Worm (Caenorhabditis elegans) whole organism, L1 larva: ENCODE measurements around the gene trpp-4.

Experiments
- C04F5.9 ChIP-seq: sonication (generic microtip); optimal IDR thresholded peaks from 2 replicates; lab custom pipeline; 2016; ENCODE audit warnings: missing genetic modification characterization, missing compliant biosample characterization
- C34B4.2 ChIP-seq: sonication (generic microtip); optimal IDR thresholded peaks from 2 replicates; lab custom pipeline; 2017; ENCODE audit warnings: mild to moderate bottlenecking, missing genetic modification characterization, missing compliant biosample characterization
- F16B12.6 ChIP-seq: fragments of 150-350 bp; optimal IDR thresholded peaks from 2 replicates; lab custom pipeline; 2014; ENCODE audit warnings: missing biosample characterization, missing genetic modification characterization
- blmp-1 ChIP-seq: fragments of 150-350 bp; optimal IDR thresholded peaks from 2 replicates; lab custom pipeline; 2014; ENCODE audit warnings: missing biosample characterization, missing genetic modification characterization
- ceh-63 ChIP-seq: fragments of 200-800 bp; sonication (Bioruptor generic); optimal IDR thresholded peaks from 2 replicates; lab custom pipeline; 2018; ENCODE audit warnings: mild to moderate bottlenecking, missing genetic modification characterization, missing compliant biosample characterization
- ceh-88 ChIP-seq: fragments of 200-800 bp; sonication (Bioruptor generic); IDR thresholded peaks from 2 replicates; pipeline ENCODE4 v1.3.6; 2022; ENCODE audit warnings: missing genetic modification characterization, missing compliant biosample characterization
- ceh-90 ChIP-seq: sonication (generic microtip); optimal IDR thresholded peaks from 2 replicates; lab custom pipeline; 2016; ENCODE audit warnings: missing genetic modification characterization, missing compliant biosample characterization
- elt-2 ChIP-seq: sonication (generic microtip); optimal IDR thresholded peaks from 2 replicates; lab custom pipeline; 2016; ENCODE audit warnings: missing genetic modification characterization, mild to moderate bottlenecking, inconsistent platforms, missing compliant biosample characterization, missing genetic modification reagents
- fkh-8 ChIP-seq: sonication (generic microtip); optimal IDR thresholded peaks from 2 replicates; lab custom pipeline; 2016; ENCODE audit warnings: mild to moderate bottlenecking, missing genetic modification characterization, missing compliant biosample characterization
- fos-1 ChIP-seq: fragments of 150-350 bp; optimal IDR thresholded peaks from 2 replicates; lab custom pipeline; 2014; ENCODE audit warnings: missing biosample characterization, missing genetic modification characterization
- irx-1 ChIP-seq: sonication (generic microtip); optimal IDR thresholded peaks from 2 replicates; lab custom pipeline; 2016; ENCODE audit warnings: missing genetic modification characterization, missing compliant biosample characterization
- isw-1 ChIP-seq: fragments of 200-800 bp; sonication (Bioruptor generic); IDR thresholded peaks from 2 replicates; pipeline ENCODE4 v1.3.6; 2022; ENCODE audit warnings: missing genetic modification characterization, missing compliant biosample characterization
- lin-14 ChIP-seq: fragments of 200-800 bp; sonication (Bioruptor generic); optimal IDR thresholded peaks from 2 replicates; lab custom pipeline; 2018; ENCODE audit warnings: mild to moderate bottlenecking, missing genetic modification characterization, moderate library complexity, missing compliant biosample characterization
- lin-35 ChIP-seq, 2 experiments: fragments of 150-350 bp; optimal IDR thresholded peaks; 2 replicates each; lab custom pipeline; 2014; ENCODE audit warnings: missing biosample characterization in 2 of 2, missing genetic modification characterization in 2 of 2, missing genetic modification reagents in 2 of 2
- lin-39 ChIP-seq: fragments of 150-350 bp; optimal IDR thresholded peaks from 2 replicates; lab custom pipeline; 2014; ENCODE audit warnings: missing biosample characterization, missing genetic modification reagents, missing genetic modification characterization
- mab-9 ChIP-seq: fragments of 200-800 bp; sonication (Bioruptor generic); IDR thresholded peaks from 2 replicates; pipeline ENCODE4 v1.3.6; 2022; ENCODE audit warnings: missing genetic modification reagents, missing genetic modification characterization, missing compliant biosample characterization
- mdl-1 ChIP-seq, 2 experiments: fragments of 150-350 bp; optimal IDR thresholded peaks; 2 replicates each; lab custom pipeline; 2014 to 2017; ENCODE audit warnings: missing biosample characterization in 2 of 2, missing genetic modification characterization in 2 of 2, inconsistent platforms in 1 of 2
- mep-1 ChIP-seq: fragments of 150-350 bp; optimal IDR thresholded peaks from 2 replicates; lab custom pipeline; 2014; ENCODE audit warnings: missing biosample characterization, missing genetic modification characterization
- nhr-11 ChIP-seq: fragments of 150-350 bp; optimal IDR thresholded peaks from 2 replicates; lab custom pipeline; 2014; ENCODE audit warnings: missing biosample characterization, missing genetic modification characterization
- nhr-19 ChIP-seq: fragments of 200-800 bp; sonication (Bioruptor generic); conservative IDR thresholded peaks from 2 replicates; pipeline ENCODE4 v1.3.6; 2022; ENCODE audit warnings: missing genetic modification characterization, missing compliant biosample characterization
- nhr-20 ChIP-seq: sonication (generic microtip); optimal IDR thresholded peaks from 2 replicates; lab custom pipeline; 2016; ENCODE audit warnings: mild to moderate bottlenecking, missing genetic modification characterization, missing compliant biosample characterization
- nhr-71 ChIP-seq: sonication (generic microtip); optimal IDR thresholded peaks from 2 replicates; lab custom pipeline; 2016; ENCODE audit warnings: mild to moderate bottlenecking, missing genetic modification characterization, moderate library complexity, missing compliant biosample characterization
- nhr-85 ChIP-seq: sonication (generic microtip); peaks from one replicate; lab custom pipeline; 2016; ENCODE audit warnings: missing genetic modification characterization, inconsistent platforms, missing compliant biosample characterization
- nhr-90 ChIP-seq: sonication (generic microtip); optimal IDR thresholded peaks from 2 replicates; lab custom pipeline; 2016; ENCODE audit warnings: mild to moderate bottlenecking, missing genetic modification characterization, missing compliant biosample characterization; ENCODE audit not compliant: poor library complexity
- pax-3 ChIP-seq: fragments of 200-800 bp; sonication (Bioruptor generic); optimal IDR thresholded peaks from 2 replicates; lab custom pipeline; 2018; ENCODE audit warnings: mild to moderate bottlenecking, missing genetic modification characterization, moderate library complexity, missing compliant biosample characterization
- snu-23 ChIP-seq: sonication (generic microtip); optimal IDR thresholded peaks from 2 replicates; lab custom pipeline; 2016; ENCODE audit warnings: missing genetic modification characterization, missing compliant biosample characterization
- vab-15 ChIP-seq: sonication (generic microtip); optimal IDR thresholded peaks from 2 replicates; lab custom pipeline; 2017; ENCODE audit warnings: missing genotype, mild to moderate bottlenecking, missing genetic modification characterization, missing compliant biosample characterization
- zip-4 ChIP-seq: fragments of 200-800 bp; sonication (Bioruptor generic); optimal IDR thresholded peaks from 2 replicates; lab custom pipeline; 2018; ENCODE audit warnings: mild to moderate bottlenecking, missing genetic modification characterization, moderate library complexity, missing compliant biosample characterization

Gene trpp-4

ce11 chrV:9443109-9443508 lies 43.0 kb downstream of the trpp-4 start:
- TF ChIP-seq mdl-1 (tag; optimal IDR thresholded peaks at IDR 0.05; lab: Kevin White, UChicago) (peak in 1 of 2 experiments; percentile 13), nhr-90 (tag; lab: Kevin White, UChicago) (peak; percentile 22), ceh-90 (no peak), elt-2 (tag; lab: Kevin White, UChicago) (peak; percentile 94), C04F5.9 (tag; lab: Kevin White, UChicago) (no peak), nhr-20 (tag; lab: Kevin White, UChicago) (peak; percentile 4), isw-1 (GFP tag; lab: Robert Waterston, UW) (no peak), fkh-8 (tag; lab: Kevin White, UChicago) (no peak), lin-35 (GFP tag; optimal IDR thresholded peaks at IDR 0.05; lab: Kevin White, UChicago) (peak in 1 of 2 experiments; percentile 63), nhr-71 (peak; percentile 20), nhr-19 (no peak)

ce11 chrV:9443748-9444147 lies 43.6 kb downstream of the trpp-4 start, which contains the start of gene wdr-62:
Gene wdr-62 (plus strand): TSS chrV:9444048.
- TF ChIP-seq lin-35 (GFP tag; optimal IDR thresholded peaks at IDR 0.05; lab: Kevin White, UChicago): no peak
- TF ChIP-seq blmp-1 (tag; lab: Kevin White, UChicago): peak; percentile 76
- peak; percentile 33 for TF ChIP-seq lin-14
- peak; percentile 40 for TF ChIP-seq nhr-85
- TF ChIP-seq fkh-8 (tag; lab: Kevin White, UChicago): no peak
- no peak for TF ChIP-seq F16B12.6
- TF ChIP-seq, all 84 proteins: peak for 3

ce11 chrV:9444618-9445017 lies 44.5 kb downstream of the trpp-4 start:
- no peak for TF ChIP-seq mdl-1 (tag; optimal IDR thresholded peaks at IDR 0.05; lab: Kevin White, UChicago)
- no peak for TF ChIP-seq irx-1 (tag; lab: Kevin White, UChicago)
- no peak for TF ChIP-seq C04F5.9 (tag; lab: Kevin White, UChicago)
- TF ChIP-seq mab-9: no peak
- TF ChIP-seq lin-39 (tag; lab: Kevin White, UChicago): no peak
- TF ChIP-seq nhr-85: peak; percentile 80
- TF ChIP-seq mep-1: no peak
- peak; percentile 59 for TF ChIP-seq blmp-1 (tag; lab: Kevin White, UChicago)
- TF ChIP-seq ceh-63 (GFP tag; lab: Kevin White, UChicago): no peak
- no peak for TF ChIP-seq C34B4.2
- no peak for TF ChIP-seq nhr-90 (tag; lab: Kevin White, UChicago)
- no peak for TF ChIP-seq zip-4
- no peak for TF ChIP-seq snu-23 (GFP tag; lab: Kevin White, UChicago)
- no peak for TF ChIP-seq ceh-88 (GFP tag; lab: Robert Waterston, UW)
- no peak for TF ChIP-seq fos-1 (tag; lab: Kevin White, UChicago)
- no peak for TF ChIP-seq vab-15
- no peak for TF ChIP-seq nhr-11
- no peak for TF ChIP-seq pax-3 (tag; lab: Kevin White, UChicago)
